Fruit fly (Drosophila melanogaster): ENCODE results near the gene CG14453.

dm6 chr3L:22670174-22670573 is 23.7 kb upstream of the CG14453 start:
- TF ChIP-seq CG7101 (tag; optimal IDR thresholded peaks at IDR 0.05) (no peak), tj (GFP tag; optimal IDR thresholded peaks at IDR 0.05) (no peak)

All from whole organism, adult.